Fruit fly (Drosophila melanogaster) whole organism, embryonic: Measurements from ENCODE around the gene Spn75F.

Experiments used
- Antp ChIP-seq: fragments of 200-800 bp; sonication (Bioruptor generic); optimal IDR thresholded peaks from 3 replicates; lab custom pipeline; 2016; ENCODE audit warnings: missing biosample characterization, missing genetic modification characterization
- CG10267 ChIP-seq: fragments of 200-800 bp; sonication (Bioruptor generic); optimal IDR thresholded peaks from 2 replicates; lab custom pipeline; 2018; ENCODE audit warnings: missing biosample characterization, mild to moderate bottlenecking, missing genetic modification characterization, moderate library complexity
- CG11093 ChIP-seq: fragments of 200-800 bp; sonication (Bioruptor generic); IDR thresholded peaks from 3 replicates; pipeline ENCODE4 v1.3.6; 2022; ENCODE audit warnings: missing biosample characterization, missing genetic modification characterization
- CG11456 ChIP-seq: fragments of 200-800 bp; sonication (Bioruptor generic); IDR thresholded peaks from 3 replicates; pipeline ENCODE4 v1.3.6; 2022; ENCODE audit warnings: missing biosample characterization, missing genetic modification characterization
- CG12071 ChIP-seq: fragments of 200-800 bp; sonication (Bioruptor generic); optimal IDR thresholded peaks from 3 replicates; lab custom pipeline; 2018; ENCODE audit warnings: missing biosample characterization, mild to moderate bottlenecking, missing genetic modification characterization
- CG12104 ChIP-seq: fragments of 200-800 bp; sonication (Bioruptor generic); optimal IDR thresholded peaks from 3 replicates; lab custom pipeline; 2016; ENCODE audit warnings: missing biosample characterization, missing genetic modification characterization
- CG13296 ChIP-seq: fragments of 200-800 bp; sonication (Bioruptor generic); optimal IDR thresholded peaks from 3 replicates; lab custom pipeline; 2018; ENCODE audit warnings: missing biosample characterization, mild to moderate bottlenecking, missing genetic modification characterization
- CG15073 ChIP-seq: fragments of 200-800 bp; sonication (Bioruptor generic); optimal IDR thresholded peaks from 2 replicates; lab custom pipeline; 2016; ENCODE audit warnings: missing biosample characterization, missing genetic modification characterization
- CG1603 ChIP-seq: fragments of 200-800 bp; sonication (Bioruptor generic); optimal IDR thresholded peaks from 2 replicates; lab custom pipeline; 2019; ENCODE audit warnings: missing biosample characterization, mild to moderate bottlenecking, missing genetic modification characterization, moderate library complexity
- CG2120 ChIP-seq: fragments of 200-800 bp; sonication (Bioruptor generic); optimal IDR thresholded peaks from 3 replicates; lab custom pipeline; 2016; ENCODE audit warnings: missing biosample characterization, missing genetic modification characterization
- CG2889 ChIP-seq: fragments of 200-800 bp; sonication (Bioruptor generic); IDR thresholded peaks from 3 replicates; pipeline ENCODE4 v1.3.6; 2022; ENCODE audit warnings: missing biosample characterization, missing genetic modification characterization
- CG30431 ChIP-seq: fragments of 200-800 bp; sonication (Bioruptor generic); optimal IDR thresholded peaks from 2 replicates; lab custom pipeline; 2017; ENCODE audit warnings: missing biosample characterization, missing genetic modification characterization
- CG31365 ChIP-seq: fragments of 200-800 bp; sonication (Bioruptor generic); optimal IDR thresholded peaks from 2 replicates; lab custom pipeline; 2018; ENCODE audit warnings: missing biosample characterization, mild to moderate bottlenecking, missing genetic modification characterization
- CG31441 ChIP-seq: fragments of 200-800 bp; sonication (Bioruptor generic); IDR thresholded peaks from 2 replicates; pipeline ENCODE4 v1.3.6; 2022; ENCODE audit warnings: missing biosample characterization, missing genetic modification characterization
- CG3407 ChIP-seq: fragments of 200-800 bp; sonication (Bioruptor generic); optimal IDR thresholded peaks from 2 replicates; lab custom pipeline; 2018; ENCODE audit warnings: missing biosample characterization, mild to moderate bottlenecking, missing genetic modification characterization
- CG43689 ChIP-seq: fragments of 200-800 bp; sonication (Bioruptor generic); IDR thresholded peaks from 2 replicates; pipeline ENCODE4 v1.3.6; 2022; ENCODE audit warnings: missing biosample characterization, missing genetic modification characterization
- CG4617 ChIP-seq: fragments of 200-800 bp; sonication (Bioruptor generic); optimal IDR thresholded peaks from 3 replicates; lab custom pipeline; 2016; ENCODE audit warnings: missing biosample characterization, missing genetic modification characterization, borderline replicate concordance
- CG4707 ChIP-seq: fragments of 200-800 bp; sonication (Bioruptor generic); optimal IDR thresholded peaks from 2 replicates; lab custom pipeline; 2018; ENCODE audit warnings: missing biosample characterization, mild to moderate bottlenecking, missing genetic modification characterization, moderate library complexity
- CG7928 ChIP-seq: fragments of 200-800 bp; sonication (Bioruptor generic); optimal IDR thresholded peaks from 2 replicates; lab custom pipeline; 2017; ENCODE audit warnings: missing biosample characterization, mild to moderate bottlenecking, missing genetic modification characterization
- CG7963 ChIP-seq: fragments of 200-800 bp; sonication (Bioruptor generic); IDR thresholded peaks from 3 replicates; pipeline ENCODE4 v1.3.6; 2022; ENCODE audit warnings: missing biosample characterization, missing genetic modification characterization; ENCODE audit not compliant: partially characterized antibody
- CG9876 ChIP-seq: fragments of 200-800 bp; sonication (Bioruptor generic); optimal IDR thresholded peaks from 2 replicates; lab custom pipeline; 2016; ENCODE audit warnings: missing biosample characterization, missing genetic modification characterization
- Dip2 ChIP-seq: fragments of 200-800 bp; sonication (Bioruptor generic); IDR thresholded peaks from 2 replicates; pipeline ENCODE4 v1.3.6; 2022; ENCODE audit warnings: missing biosample characterization, missing genetic modification characterization
- Fer2 ChIP-seq: fragments of 200-800 bp; sonication (Bioruptor generic); optimal IDR thresholded peaks from 2 replicates; lab custom pipeline; 2018; ENCODE audit warnings: missing biosample characterization, mild to moderate bottlenecking, missing genetic modification characterization, moderate library complexity
- H2.0 ChIP-seq: fragments of 200-800 bp; sonication (Bioruptor generic); IDR thresholded peaks from 2 replicates; pipeline ENCODE4 v1.3.6; 2022; ENCODE audit warnings: missing biosample characterization, missing genetic modification characterization
- Hmx ChIP-seq: fragments of 200-800 bp; sonication (Bioruptor generic); optimal IDR thresholded peaks from 2 replicates; lab custom pipeline; 2016; ENCODE audit warnings: missing biosample characterization, missing genetic modification characterization
- Mrtf ChIP-seq: fragments of 200-800 bp; sonication (Bioruptor generic); IDR thresholded peaks from 3 replicates; pipeline ENCODE4 v1.3.6; 2022; ENCODE audit warnings: missing biosample characterization, missing genetic modification characterization
- Sox102F ChIP-seq: fragments of 200-800 bp; sonication (Bioruptor generic); optimal IDR thresholded peaks from 2 replicates; lab custom pipeline; 2018; ENCODE audit warnings: missing biosample characterization, mild to moderate bottlenecking, missing genetic modification characterization, moderate library complexity
- Sry-δ ChIP-seq: fragments of 200-800 bp; sonication (Bioruptor generic); optimal IDR thresholded peaks from 2 replicates; lab custom pipeline; 2016; ENCODE audit warnings: missing biosample characterization, missing genetic modification characterization
- Stat92E ChIP-seq, 3 experiments: fragments of >200 bp in 2 of 3; fragments of 200-800 bp in 1 of 3; sonication (Bioruptor generic) in 1 of 3; optimal IDR thresholded peaks; 2 replicates each; lab custom pipeline; 2017 to 2019; ENCODE audit warnings: missing biosample characterization in 3 of 3, missing genetic modification characterization in 3 of 3, mild to moderate bottlenecking in 1 of 3, moderate library complexity in 1 of 3
- TFAM ChIP-seq: fragments of 200-800 bp; sonication (Bioruptor generic); optimal IDR thresholded peaks from 2 replicates; lab custom pipeline; 2017; ENCODE audit warnings: missing biosample characterization, missing genetic modification characterization, inconsistent platforms
- Trl ChIP-seq, 3 experiments: fragments of >200 bp in 2 of 3; fragments of 200-800 bp in 1 of 3; sonication (Bioruptor generic) in 1 of 3; optimal IDR thresholded peaks; 2 replicates in 1 of 3; 3 replicates in 2 of 3; lab custom pipeline; 2016 to 2017; ENCODE audit warnings: missing biosample characterization in 1 of 3, missing genetic modification characterization in 1 of 3
- al ChIP-seq: fragments of 200-800 bp; sonication (Bioruptor generic); IDR thresholded peaks from 2 replicates; pipeline ENCODE4 v1.3.6; 2022; ENCODE audit warnings: missing biosample characterization, missing genetic modification characterization
- ap ChIP-seq: fragments of 200-800 bp; sonication (Bioruptor generic); IDR thresholded peaks from 2 replicates; pipeline ENCODE4 v1.3.6; 2022; ENCODE audit warnings: missing biosample characterization, missing genetic modification characterization
- ato ChIP-seq: fragments of 200-800 bp; sonication (Bioruptor generic); IDR thresholded peaks from 2 replicates; pipeline ENCODE4 v1.3.6; 2022; ENCODE audit warnings: missing biosample characterization, missing genetic modification characterization; ENCODE audit not compliant: partially characterized antibody
- cg ChIP-seq: fragments of 200-800 bp; sonication (Bioruptor generic); optimal IDR thresholded peaks from 3 replicates; lab custom pipeline; 2019; ENCODE audit warnings: missing biosample characterization, mild to moderate bottlenecking, missing genetic modification characterization, moderate library complexity
- chm ChIP-seq: fragments of 200-800 bp; sonication (Bioruptor generic); IDR thresholded peaks from 2 replicates; pipeline ENCODE4 v1.3.6; 2022; ENCODE audit warnings: missing biosample characterization, missing genetic modification characterization
- emc ChIP-seq: fragments of 200-800 bp; sonication (Bioruptor generic); optimal IDR thresholded peaks from 2 replicates; lab custom pipeline; 2016; ENCODE audit warnings: missing biosample characterization, missing genetic modification characterization
- eve ChIP-seq, 2 experiments: fragments of >200 bp; optimal IDR thresholded peaks; 2 replicates each; lab custom pipeline; 2017; ENCODE audit warnings: missing biosample characterization in 2 of 2, missing genetic modification characterization in 2 of 2
- fd102C ChIP-seq: fragments of 200-800 bp; sonication (Bioruptor generic); optimal IDR thresholded peaks from 2 replicates; lab custom pipeline; 2018; ENCODE audit warnings: missing biosample characterization, mild to moderate bottlenecking, missing genetic modification characterization, moderate library complexity
- hkb ChIP-seq, 2 experiments: fragments of 200-800 bp in 1 of 2; fragments of >200 bp in 1 of 2; sonication (Bioruptor generic) in 1 of 2; IDR thresholded peaks in 1 of 2; optimal IDR thresholded peaks in 1 of 2; 2 replicates each; pipeline versions ENCODE4 v1.3.6 to Lab custom; 2017 to 2022; ENCODE audit warnings: missing biosample characterization in 1 of 2, missing genetic modification characterization in 1 of 2
- insv ChIP-seq, 2 experiments: fragments of 200-800 bp; sonication (Bioruptor generic); optimal IDR thresholded peaks; 3 replicates each; lab custom pipeline; 2016 to 2018; ENCODE audit warnings: missing biosample characterization in 2 of 2, missing genetic modification characterization in 2 of 2
- nerfin-1 ChIP-seq: fragments of 200-800 bp; sonication (Bioruptor generic); optimal IDR thresholded peaks from 3 replicates; lab custom pipeline; 2019; ENCODE audit warnings: missing biosample characterization, mild to moderate bottlenecking, missing genetic modification characterization, moderate library complexity
- scrt ChIP-seq: fragments of 200-800 bp; sonication (Bioruptor generic); optimal IDR thresholded peaks from 2 replicates; lab custom pipeline; 2018; ENCODE audit warnings: missing biosample characterization, mild to moderate bottlenecking, missing genetic modification characterization, moderate library complexity
- ssp ChIP-seq: fragments of 200-800 bp; sonication (Bioruptor generic); IDR thresholded peaks from 2 replicates; pipeline ENCODE4 v1.3.6; 2022; ENCODE audit warnings: missing biosample characterization, missing genetic modification characterization
- stc ChIP-seq: fragments of 200-800 bp; sonication (Bioruptor generic); IDR thresholded peaks from 2 replicates; pipeline ENCODE4 v1.3.6; 2022; ENCODE audit warnings: missing biosample characterization, missing genetic modification characterization
- tll ChIP-seq, 2 experiments: fragments of 200-800 bp in 1 of 2; fragments of >200 bp in 1 of 2; sonication (Bioruptor generic) in 1 of 2; optimal IDR thresholded peaks; 2 replicates each; lab custom pipeline; 2017 to 2019; ENCODE audit warnings: missing biosample characterization in 2 of 2, missing genetic modification characterization in 2 of 2, mild to moderate bottlenecking in 1 of 2, moderate library complexity in 1 of 2
- vnd ChIP-seq: fragments of 200-800 bp; sonication (Bioruptor generic); IDR thresholded peaks from 3 replicates; pipeline ENCODE4 v1.3.6; 2022; ENCODE audit warnings: missing biosample characterization, missing genetic modification characterization; ENCODE audit not compliant: partially characterized antibody
- wor ChIP-seq: fragments of 200-800 bp; sonication (Bioruptor generic); IDR thresholded peaks from 2 replicates; pipeline ENCODE4 v1.3.6; 2022; ENCODE audit warnings: missing biosample characterization, missing genetic modification characterization

Spn75F gene

dm6 chr3L:19171321-19172191 is 42.1 kb upstream of the Spn75F start (continued):
- no peak for TF ChIP-seq scrt (GFP tag; lab: Kevin White, UChicago)
- TF ChIP-seq Stat92E (GFP tag; optimal IDR thresholded peaks at IDR 0.05; lab: Kevin White, UChicago) = no peak
- no peak for TF ChIP-seq CG12071 (GFP tag; lab: Kevin White, UChicago)
- TF ChIP-seq TFAM (GFP tag; lab: Kevin White, UChicago) = no peak
- TF ChIP-seq CG15073 = no peak
- no peak for TF ChIP-seq CG9876 (GFP tag; lab: Kevin White, UChicago)
- no peak for TF ChIP-seq CG3407 (GFP tag; lab: Kevin White, UChicago)
- TF ChIP-seq emc (GFP tag; lab: Kevin White, UChicago) = no peak
- TF ChIP-seq Fer2 = no peak
- no peak for TF ChIP-seq CG7963 (GFP tag; lab: Robert Waterston, UW)
- TF ChIP-seq ap (GFP tag; lab: Robert Waterston, UW) = no peak
- TF ChIP-seq Dip2 = no peak
- TF ChIP-seq ato (GFP tag; lab: Robert Waterston, UW) = no peak
- no peak for TF ChIP-seq insv (GFP tag; optimal IDR thresholded peaks at IDR 0.05; lab: Kevin White, UChicago)
- no peak for TF ChIP-seq CG2889 (GFP tag; lab: Robert Waterston, UW)
- TF ChIP-seq CG13296 (GFP tag; lab: Kevin White, UChicago) = no peak
- no peak for TF ChIP-seq CG2120
- TF ChIP-seq CG10267 (tag; lab: Kevin White, UChicago) = no peak
- peak; percentile 5; the same call in 1 of the 2 replicates for TF ChIP-seq chm (GFP tag; lab: Robert Waterston, UW)
- TF ChIP-seq eve (GFP tag; optimal IDR thresholded peaks at IDR 0.05; lab: Kevin White, UChicago) = no peak
- no peak for TF ChIP-seq stc (GFP tag; lab: Robert Waterston, UW)
- TF ChIP-seq Antp (GFP tag; lab: Kevin White, UChicago) = no peak
- peak in 1 of 2 experiments; percentile 51 for TF ChIP-seq tll (GFP tag; optimal IDR thresholded peaks at IDR 0.05; lab: Kevin White, UChicago)
- TF ChIP-seq CG11456 (GFP tag; lab: Robert Waterston, UW) = no peak
- no peak for TF ChIP-seq CG12104 (GFP tag; lab: Kevin White, UChicago)
- no peak for TF ChIP-seq CG4617
- no peak for TF ChIP-seq CG11093 (GFP tag; lab: Robert Waterston, UW)
- no peak for TF ChIP-seq al
- no peak for TF ChIP-seq Mrtf
- no peak for TF ChIP-seq CG31441 (GFP tag; lab: Robert Waterston, UW)
- TF ChIP-seq CG30431 (GFP tag; lab: Kevin White, UChicago) = no peak
- no peak for TF ChIP-seq Sox102F (GFP tag; lab: Kevin White, UChicago)
- TF ChIP-seq wor (GFP tag; lab: Robert Waterston, UW) = no peak
- no peak for TF ChIP-seq vnd
- no peak for TF ChIP-seq CG31365 (tag; lab: Kevin White, UChicago)
- TF ChIP-seq nerfin-1 (tag; lab: Kevin White, UChicago) = peak; percentile 35
- TF ChIP-seq fd102C (GFP tag; lab: Kevin White, UChicago) = no peak
- no peak for TF ChIP-seq CG7928 (GFP tag; lab: Kevin White, UChicago)
- no peak for TF ChIP-seq CG1603 (tag; lab: Kevin White, UChicago)
- TF ChIP-seq Sry-δ = no peak
- no peak for TF ChIP-seq cg
- TF ChIP-seq CG43689 (GFP tag; lab: Robert Waterston, UW) = no peak
- TF ChIP-seq Hmx (GFP tag; lab: Kevin White, UChicago) = no peak
- TF ChIP-seq hkb (optimal IDR thresholded peaks at IDR 0.05; lab: Kevin White, UChicago) = no peak
- 0 out of 2 replicates have a peak, but pooled peaks have one; percentile 23 for TF ChIP-seq hkb (GFP tag; IDR thresholded peaks at IDR 0.05; lab: Robert Waterston, UW)
- no peak for TF ChIP-seq ssp (GFP tag; lab: Robert Waterston, UW)
- TF ChIP-seq Trl (optimal IDR thresholded peaks at IDR 0.05; lab: Kevin White, UChicago) = peak; percentile 96 to 97
- no peak for TF ChIP-seq Trl (GFP tag; optimal IDR thresholded peaks at IDR 0.05; lab: Kevin White, UChicago)
- TF ChIP-seq CG4707 (GFP tag; lab: Kevin White, UChicago) = no peak
- TF ChIP-seq H2.0 (GFP tag; lab: Robert Waterston, UW) = no peak
